Worm (Caenorhabditis elegans): Measurements from ENCODE around the gene Y67D8B.5.

- TF ChIP-seq ama-1 (optimal IDR thresholded peaks at IDR 0.05) (no peak), hmbx-1 (tag; optimal IDR thresholded peaks at IDR 0.05) (no peak)
Observed at ce11 chrIV:3246873-3247272, 44.7 kb downstream of the Y67D8B.5 start.

Data from whole organism, early embryonic.